Worm (Caenorhabditis elegans) whole organism, L4 larva: ENCODE data around the gene atf-7.

ENCODE experiments used
- lir-3 ChIP-seq: sonication (generic microtip); optimal IDR thresholded peaks from 2 replicates; lab custom pipeline; 2016; ENCODE audit warnings: mild to moderate bottlenecking, missing genetic modification characterization, missing compliant biosample characterization
- pha-4 ChIP-seq, 2 experiments: fragments of 150-350 bp in 1 of 2; fragments of 200-800 bp in 1 of 2; sonication (Bioruptor generic) in 1 of 2; IDR thresholded peaks in 1 of 2; optimal IDR thresholded peaks in 1 of 2; 2 replicates each; pipeline versions ENCODE4 v1.3.6 to Lab custom; 2014 to 2022; ENCODE audit warnings: missing genetic modification characterization in 2 of 2, missing genetic modification reagents in 2 of 2, missing biosample characterization in 1 of 2, missing compliant biosample characterization in 1 of 2

DNA sequence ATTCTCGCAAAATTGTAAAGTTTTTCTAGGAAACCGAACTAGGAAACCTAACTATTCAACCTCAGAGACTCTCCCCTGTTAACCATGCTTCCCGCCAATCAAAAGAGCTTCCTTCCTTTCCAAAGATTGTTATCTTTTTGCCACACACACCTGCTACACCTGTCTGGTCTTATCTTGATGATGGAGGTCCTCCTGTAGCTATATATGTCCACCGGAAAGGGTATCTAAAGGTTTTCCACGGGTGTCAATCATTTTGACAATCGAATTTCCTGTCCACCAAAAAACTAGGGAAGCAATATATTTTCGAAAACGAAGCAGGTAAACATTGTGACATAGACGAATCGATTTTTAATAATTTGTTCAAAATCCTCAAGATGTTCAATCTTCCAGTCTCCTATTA, 45.1 kb downstream of the atf-7 start:
- TF ChIP-seq lir-3 (no peak), pha-4 (GFP tag; IDR thresholded peaks at IDR 0.05; lab: Robert Waterston, UW) (no peak), pha-4 (tag; optimal IDR thresholded peaks at IDR 0.05; lab: Kevin White, UChicago) (no peak)
